Worm (Caenorhabditis elegans): ENCODE data around the gene irk-1.

Gene irk-1

DNA sequence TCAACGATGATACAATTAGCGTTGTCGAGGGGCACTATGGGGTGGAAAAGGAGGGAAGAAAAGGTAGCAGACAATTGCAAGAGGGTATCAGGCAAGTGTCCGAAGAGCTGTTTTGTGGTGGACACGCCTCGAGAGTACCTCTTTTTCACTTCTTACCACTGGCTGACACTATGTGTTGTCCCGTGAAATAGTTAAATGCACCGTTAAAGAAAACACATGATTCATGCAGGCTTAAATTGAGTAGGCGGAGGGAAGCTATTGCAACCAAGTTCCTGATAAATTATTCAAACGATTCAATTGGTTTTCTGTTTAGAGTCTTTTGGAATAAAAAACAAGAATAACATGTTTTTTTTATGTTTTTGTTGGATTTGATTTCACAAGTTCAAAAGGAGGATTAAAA, at the start of gene irk-1:
Gene irk-1, minus strand, starts transcription at position 101 of the 400 bp plus-strand sequence.
- TF ChIP-seq lir-3 (tag; optimal IDR thresholded peaks at IDR 0.05): no peak
- TF ChIP-seq egl-43 (GFP tag; IDR thresholded peaks at IDR 0.05): no peak
- no peak for TF ChIP-seq hlh-30 (tag; optimal IDR thresholded peaks at IDR 0.05; ENCODE audit: insufficient read depth)
- TF ChIP-seq ceh-28 (tag; optimal IDR thresholded peaks at IDR 0.05): no peak

DNA sequence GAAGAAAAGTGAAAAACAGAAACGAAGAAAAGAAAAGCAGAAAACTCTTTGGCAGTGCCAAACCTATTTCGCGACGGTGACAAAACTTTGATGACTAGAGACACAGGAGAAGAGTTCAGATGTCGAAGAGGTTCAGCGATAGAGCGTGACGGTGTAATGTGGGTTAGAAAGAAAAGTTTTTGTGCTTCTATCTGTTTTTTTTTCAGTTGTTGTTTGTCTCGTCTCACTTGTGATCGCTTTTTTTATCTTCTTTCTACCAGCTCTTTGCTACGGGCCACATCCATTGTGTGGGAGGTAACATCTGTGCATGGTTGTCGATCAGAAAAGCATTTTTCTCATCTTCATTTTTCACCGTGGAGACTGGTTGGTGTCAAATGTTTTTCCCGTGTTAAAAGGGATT, 47.9 kb upstream of the irk-1 start, which contains the start of gene F41B4.1:
Gene F41B4.1, minus strand, starts transcription at position 23 of the 400 bp plus-strand sequence.
- no peak for TF ChIP-seq ztf-7 (tag; optimal IDR thresholded peaks at IDR 0.05)
- no peak for TF ChIP-seq lin-29 (GFP tag; IDR thresholded peaks at IDR 0.05)
- no peak for TF ChIP-seq egl-43 (GFP tag; IDR thresholded peaks at IDR 0.05)
- no peak for TF ChIP-seq aha-1 (tag)
- peak; percentile 14 for TF ChIP-seq hlh-30 (tag; optimal IDR thresholded peaks at IDR 0.05; ENCODE audit: insufficient read depth)
- TF ChIP-seq nhr-48 (tag; optimal IDR thresholded peaks at IDR 0.05): no peak
- TF ChIP-seq nhr-237 (tag; optimal IDR thresholded peaks at IDR 0.05): no peak
- peak; percentile 69 for TF ChIP-seq hlh-11 (tag; optimal IDR thresholded peaks at IDR 0.05)
- TF ChIP-seq nhr-11 (tag; optimal IDR thresholded peaks at IDR 0.05): peak; percentile 55
- peak in 1 of 2 experiments; percentile 82 for TF ChIP-seq daf-16 (GFP tag; optimal IDR thresholded peaks at IDR 0.05)
- no peak for TF ChIP-seq daf-16 (tag; optimal IDR thresholded peaks at IDR 0.05)
- 0 out of 2 replicates have a peak, but pooled peaks have one; percentile 54 for TF ChIP-seq ceh-20 (GFP tag; IDR thresholded peaks at IDR 0.05)
- peak; percentile 11; the same call in 1 of the 2 replicates for TF ChIP-seq dmd-6 (GFP tag; IDR thresholded peaks at IDR 0.05)
- 0 out of 2 replicates have a peak, but pooled peaks have one; percentile 20 for TF ChIP-seq ZK337.2 (GFP tag; IDR thresholded peaks at IDR 0.05)

DNA sequence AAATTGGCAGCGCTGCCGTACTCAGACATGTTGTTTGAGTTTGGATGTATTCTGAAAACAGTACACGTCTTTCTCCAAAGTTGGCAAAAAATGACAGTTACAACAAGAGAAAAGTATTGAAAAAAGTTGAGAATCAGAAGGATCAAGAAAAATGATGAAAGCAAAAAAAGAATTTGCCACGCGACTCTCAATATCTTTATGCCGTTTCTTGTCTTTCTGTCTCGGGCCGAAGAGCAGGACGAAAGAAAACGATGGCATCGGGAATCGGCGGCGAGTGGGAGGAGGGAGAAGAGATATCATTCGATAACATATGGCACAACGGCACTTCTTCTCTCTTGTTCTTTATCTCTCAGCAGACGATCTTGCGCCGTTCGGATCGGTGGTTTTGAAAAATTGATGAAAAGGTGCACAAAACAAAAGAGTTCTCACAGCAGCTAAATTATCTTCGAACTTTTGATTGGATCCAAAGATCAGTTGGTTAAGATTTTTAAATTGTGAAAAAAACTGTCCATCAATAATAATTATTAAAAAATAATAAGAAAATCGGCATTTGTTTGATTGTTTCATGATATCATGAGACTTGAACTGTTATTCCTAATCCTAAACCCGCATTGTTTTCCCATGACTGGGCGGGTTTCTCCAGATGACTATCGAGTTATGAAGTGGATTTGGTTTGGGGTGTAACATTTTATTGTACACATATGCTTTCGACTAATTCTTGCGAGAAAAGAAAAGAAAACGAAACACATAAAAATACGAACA, 45.5 kb upstream of the irk-1 start, which contains the start of gene gei-15:
Gene gei-15, minus strand, starts transcription at position 51 of the 762 bp plus-strand sequence.
- TF ChIP-seq nhr-28 (tag; optimal IDR thresholded peaks at IDR 0.05): no peak
- peak; percentile 1 for TF ChIP-seq nhr-11 (tag; optimal IDR thresholded peaks at IDR 0.05)
- peak; percentile 63 for TF ChIP-seq aha-1 (tag)
- TF ChIP-seq hlh-11 (tag; optimal IDR thresholded peaks at IDR 0.05): peak; percentile 55
- TF ChIP-seq hif-1 (tag; optimal IDR thresholded peaks at IDR 0.05): no peak

DNA sequence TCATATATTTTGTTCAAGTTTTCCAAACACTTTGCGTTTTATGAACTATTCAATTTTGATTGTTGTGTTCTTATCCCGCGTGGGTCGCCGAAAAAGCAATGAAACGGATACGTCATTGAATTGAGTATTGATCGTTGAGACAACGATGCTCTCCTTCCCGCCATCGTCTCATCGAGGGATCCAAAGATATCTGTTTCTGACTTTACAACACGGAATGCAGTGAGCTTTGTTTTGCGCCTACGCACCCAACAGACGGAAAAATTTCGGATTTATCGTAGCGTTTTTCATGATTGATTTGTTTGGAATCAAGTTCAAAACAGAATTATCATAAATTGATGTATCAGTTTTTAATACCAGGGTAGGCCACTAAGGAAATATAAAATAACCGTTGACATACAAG, 44.6 kb upstream of the irk-1 start:
- TF ChIP-seq nhr-48 (tag; optimal IDR thresholded peaks at IDR 0.05): no peak
- TF ChIP-seq aha-1 (tag): peak; percentile 88
- TF ChIP-seq lin-1 (GFP tag; IDR thresholded peaks at IDR 0.05): no peak
- no peak for TF ChIP-seq ces-1 (GFP tag; optimal IDR thresholded peaks at IDR 0.05)

DNA sequence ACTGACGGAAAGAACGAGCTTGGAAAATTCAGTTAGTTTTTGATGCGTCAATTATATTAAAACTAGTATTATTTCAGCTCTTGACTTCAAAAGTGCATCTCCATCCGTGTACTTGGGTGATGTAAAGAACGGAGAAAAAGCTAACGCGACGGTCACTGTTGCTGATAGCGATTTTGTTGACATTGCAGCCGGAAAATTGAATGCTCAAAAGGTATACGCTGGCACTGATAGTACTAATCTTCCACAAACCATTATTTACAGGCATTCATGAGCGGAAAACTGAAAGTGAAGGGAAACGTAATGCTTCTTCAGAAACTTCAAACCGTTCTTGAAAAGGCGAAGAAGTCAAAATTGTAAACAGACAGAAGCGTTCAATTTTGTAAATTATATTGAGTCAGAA, 41.7 kb upstream of the irk-1 start:
- no peak for TF ChIP-seq snpc-4 (tag; optimal IDR thresholded peaks at IDR 0.05)
- TF ChIP-seq ces-1 (GFP tag; optimal IDR thresholded peaks at IDR 0.05): no peak
- TF ChIP-seq nhr-28 (tag; optimal IDR thresholded peaks at IDR 0.05): peak; percentile 61
- no peak for TF ChIP-seq mes-2 (tag; optimal IDR thresholded peaks at IDR 0.05; ENCODE audit: poor library complexity, severe bottlenecking)
- TF ChIP-seq F49E8.2 (tag; optimal IDR thresholded peaks at IDR 0.05; ENCODE audit: borderline replicate concordance): no peak
- no peak for TF ChIP-seq nhr-237 (tag; optimal IDR thresholded peaks at IDR 0.05)
- no peak for TF ChIP-seq lin-15B (tag; optimal IDR thresholded peaks at IDR 0.05)
- TF ChIP-seq mxl-2 (GFP tag; conservative IDR thresholded peaks at IDR 0.05): no peak
- peak; percentile 72 for TF ChIP-seq pqm-1 (tag; optimal IDR thresholded peaks at IDR 0.05)
- peak; percentile 21 for TF ChIP-seq dve-1 (tag; optimal IDR thresholded peaks at IDR 0.05; ENCODE audit: insufficient read depth)
- no peak for TF ChIP-seq Y105C5A.15 (GFP tag; IDR thresholded peaks at IDR 0.05)
- peak; percentile 38; the same call in 1 of the 2 replicates for TF ChIP-seq dmd-6 (GFP tag; IDR thresholded peaks at IDR 0.05)
- TF ChIP-seq lsy-2 (tag; optimal IDR thresholded peaks at IDR 0.05): no peak
- TF ChIP-seq hlh-11 (tag; optimal IDR thresholded peaks at IDR 0.05): peak; percentile 28
- TF ChIP-seq ceh-28 (tag; optimal IDR thresholded peaks at IDR 0.05): no peak
- TF ChIP-seq daf-16 (GFP tag; optimal IDR thresholded peaks at IDR 0.05): no peak
- peak; percentile 95 for TF ChIP-seq daf-16 (tag; optimal IDR thresholded peaks at IDR 0.05)

All from whole organism, L4 larva.